Worm (Caenorhabditis elegans) whole organism, L4 larva: ENCODE data around the gene srlf-1.

Experiments used
- ama-1 ChIP-seq: fragments of 150-350 bp; optimal IDR thresholded peaks from 2 replicates; lab custom pipeline; 2014; ENCODE audit warnings: inconsistent platforms, mixed read lengths
- duxl-1 ChIP-seq: sonication (generic microtip); optimal IDR thresholded peaks from 2 replicates; lab custom pipeline; 2016; ENCODE audit warnings: mild to moderate bottlenecking, missing genetic modification characterization, moderate library complexity, missing compliant biosample characterization; ENCODE audit not compliant: poor library complexity
- egl-27 ChIP-seq: sonication (generic microtip); optimal IDR thresholded peaks from 3 replicates; lab custom pipeline; 2017; ENCODE audit warnings: missing biosample characterization, missing genetic modification reagents, missing genetic modification characterization
- fkh-10 ChIP-seq: fragments of 150-350 bp; optimal IDR thresholded peaks from 2 replicates; lab custom pipeline; 2014; ENCODE audit warnings: missing biosample characterization, missing genetic modification reagents, missing genetic modification characterization
- hif-1 ChIP-seq, 2 experiments: sonication (generic microtip); optimal IDR thresholded peaks; 2 replicates each; lab custom pipeline; 2016 to 2017; ENCODE audit warnings: missing compliant biosample characterization in 2 of 2, missing genetic modification characterization in 2 of 2, missing genetic modification reagents in 2 of 2, missing genotype in 2 of 2, mild to moderate bottlenecking in 1 of 2
- jun-1 ChIP-seq: fragments of 150-350 bp; optimal IDR thresholded peaks from 2 replicates; lab custom pipeline; 2014; ENCODE audit warnings: missing biosample characterization, missing genetic modification reagents, missing genetic modification characterization
- lin-1 ChIP-seq: fragments of 200-800 bp; sonication (Bioruptor generic); IDR thresholded peaks from 2 replicates; pipeline ENCODE4 v1.3.6; 2022; ENCODE audit warnings: missing genetic modification reagents, missing genetic modification characterization, missing compliant biosample characterization
- lin-13 ChIP-seq: fragments of 150-350 bp; optimal IDR thresholded peaks from 2 replicates; lab custom pipeline; 2014; ENCODE audit warnings: missing biosample characterization, missing genetic modification reagents, missing genetic modification characterization
- nhr-237 ChIP-seq: sonication (generic microtip); optimal IDR thresholded peaks from 2 replicates; lab custom pipeline; 2017; ENCODE audit warnings: missing biosample characterization, missing genetic modification characterization
- skn-1 ChIP-seq: fragments of 150-350 bp; optimal IDR thresholded peaks from 2 replicates; lab custom pipeline; 2014; ENCODE audit warnings: missing biosample characterization, missing genetic modification characterization
- snpc-4 ChIP-seq: fragments of 150-350 bp; optimal IDR thresholded peaks from 2 replicates; lab custom pipeline; 2014; ENCODE audit warnings: missing biosample characterization, missing genetic modification characterization

DNA sequence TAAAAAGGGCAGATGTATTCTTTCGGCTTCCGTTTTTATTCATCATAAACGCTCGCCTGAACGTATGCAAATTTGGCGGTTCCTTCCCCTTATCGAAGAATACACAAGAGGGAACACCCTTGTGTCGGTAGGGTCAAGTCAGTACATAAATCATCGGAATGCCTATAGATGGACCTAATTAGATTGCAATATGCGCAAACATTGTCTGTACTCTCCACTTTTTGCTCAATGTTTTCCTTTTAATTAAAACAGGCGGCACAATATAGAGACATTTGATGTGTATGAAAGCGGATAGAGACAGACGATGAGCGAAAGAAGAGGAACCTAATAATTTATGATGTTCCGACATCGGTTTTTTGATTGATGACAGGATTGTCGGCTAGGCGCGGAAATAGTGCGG is 23.8 kb downstream of the srlf-1 start:
- TF ChIP-seq nhr-237 (tag; lab: Kevin White, UChicago) = no peak
- no peak for TF ChIP-seq skn-1
- TF ChIP-seq lin-1 (GFP tag; lab: Robert Waterston, UW) = no peak
- TF ChIP-seq duxl-1 = no peak
- no peak for TF ChIP-seq ama-1 (lab: Kevin White, UChicago)
- TF ChIP-seq fkh-10 = no peak
- no peak for TF ChIP-seq hif-1 (tag; optimal IDR thresholded peaks at IDR 0.05; lab: Kevin White, UChicago)
- no peak for TF ChIP-seq jun-1
- no peak for TF ChIP-seq lin-13 (GFP tag; lab: Kevin White, UChicago)
- no peak for TF ChIP-seq snpc-4 (tag; lab: Kevin White, UChicago)
- no peak for TF ChIP-seq egl-27 (tag; lab: Kevin White, UChicago)
